Worm (Caenorhabditis elegans) whole organism, L3 larva: ENCODE measurements around the gene R03G5.6.

Experiments used
- ama-1 ChIP-seq: fragments of 150-350 bp; optimal IDR thresholded peaks from 2 replicates; lab custom pipeline; 2018
- jun-1 ChIP-seq: fragments of 150-350 bp; optimal IDR thresholded peaks from 2 replicates; lab custom pipeline; 2014; ENCODE audit warnings: missing biosample characterization, missing genetic modification reagents, missing genetic modification characterization
- mdl-1 ChIP-seq: fragments of 150-350 bp; optimal IDR thresholded peaks from 2 replicates; lab custom pipeline; 2014; ENCODE audit warnings: missing biosample characterization, missing genetic modification characterization
- nhr-12 ChIP-seq: fragments of 150-350 bp; optimal IDR thresholded peaks from 2 replicates; lab custom pipeline; 2014; ENCODE audit warnings: missing biosample characterization, missing genetic modification characterization
- nhr-25 ChIP-seq: sonication (generic microtip); optimal IDR thresholded peaks from 2 replicates; lab custom pipeline; 2017; ENCODE audit warnings: missing biosample characterization, missing genetic modification characterization
- sea-2 ChIP-seq: fragments of 150-350 bp; sonication (generic microtip); optimal IDR thresholded peaks from 4 replicates; lab custom pipeline; 2014; ENCODE audit warnings: missing biosample characterization, missing genetic modification reagents, missing genetic modification characterization
- unc-62 ChIP-seq: fragments of 150-350 bp; sonication (generic microtip); optimal IDR thresholded peaks from 4 replicates; lab custom pipeline; 2014; ENCODE audit warnings: missing biosample characterization, missing genetic modification reagents, missing genetic modification characterization

ce11 chrX:7787885-7788353, 28.8 kb downstream of the R03G5.6 start, which contains the start of gene ZK154.5:
- TF ChIP-seq ama-1 (lab: Kevin White, UChicago) (no peak), nhr-25 (tag; lab: Kevin White, UChicago) (peak; percentile 43), unc-62 (GFP tag; lab: Kevin White, UChicago) (no peak), jun-1 (tag; lab: Kevin White, UChicago) (no peak), sea-2 (no peak), mdl-1 (tag; lab: Kevin White, UChicago) (no peak), nhr-12 (tag; lab: Kevin White, UChicago) (no peak)
